Worm (Caenorhabditis elegans) whole organism, L1 larva: ENCODE data around the gene clc-22.

Source experiments
- C04F5.9 ChIP-seq: sonication (generic microtip); optimal IDR thresholded peaks from 2 replicates; lab custom pipeline; 2016; ENCODE audit warnings: missing genetic modification characterization, missing compliant biosample characterization
- F16B12.6 ChIP-seq: fragments of 150-350 bp; optimal IDR thresholded peaks from 2 replicates; lab custom pipeline; 2014; ENCODE audit warnings: missing biosample characterization, missing genetic modification characterization
- blmp-1 ChIP-seq: fragments of 150-350 bp; optimal IDR thresholded peaks from 2 replicates; lab custom pipeline; 2014; ENCODE audit warnings: missing biosample characterization, missing genetic modification characterization
- ceh-8 ChIP-seq: fragments of 200-800 bp; sonication (Bioruptor generic); optimal IDR thresholded peaks from 2 replicates; lab custom pipeline; 2018; ENCODE audit warnings: mild to moderate bottlenecking, missing genetic modification characterization, moderate library complexity, missing compliant biosample characterization
- ceh-82 ChIP-seq, 3 experiments: fragments of 150-350 bp in 1 of 3; sonication (generic microtip) in 2 of 3; optimal IDR thresholded peaks; 2 replicates each; lab custom pipeline; 2014 to 2017; ENCODE audit warnings: missing biosample characterization in 3 of 3, missing genetic modification characterization in 3 of 3
- ceh-90 ChIP-seq: sonication (generic microtip); optimal IDR thresholded peaks from 2 replicates; lab custom pipeline; 2016; ENCODE audit warnings: missing genetic modification characterization, missing compliant biosample characterization
- dpl-1 ChIP-seq, 3 experiments: fragments of 150-350 bp in 2 of 3; sonication (generic microtip) in 1 of 3; optimal IDR thresholded peaks; 2 replicates each; lab custom pipeline; 2014 to 2017; ENCODE audit warnings: missing biosample characterization in 3 of 3, missing genetic modification characterization in 3 of 3, missing genetic modification reagents in 3 of 3
- efl-1 ChIP-seq, 4 experiments: fragments of 150-350 bp; optimal IDR thresholded peaks in 3 of 4; peaks in 1 of 4; 1 replicate in 1 of 4; 2 replicates in 3 of 4; lab custom pipeline; 2014; ENCODE audit warnings: missing biosample characterization in 2 of 4, missing genetic modification characterization in 2 of 4, missing genetic modification reagents in 2 of 4
- egl-13 ChIP-seq: sonication (generic microtip); optimal IDR thresholded peaks from 2 replicates; lab custom pipeline; 2016; ENCODE audit warnings: missing genotype, missing genetic modification reagents, missing genetic modification characterization, missing compliant biosample characterization
- elt-3 ChIP-seq, 6 experiments: fragments of 150-350 bp in 1 of 6; sonication (generic microtip); optimal IDR thresholded peaks; 2 replicates each; lab custom pipeline; 2017 to 2018; ENCODE audit warnings: missing biosample characterization in 6 of 6, missing genetic modification characterization in 6 of 6, inconsistent platforms in 1 of 6
- ets-5 ChIP-seq: fragments of 200-800 bp; sonication (Bioruptor generic); IDR thresholded peaks from 2 replicates; pipeline ENCODE4 v1.3.6; 2022; ENCODE audit warnings: missing genetic modification characterization, missing compliant biosample characterization
- fkh-10 ChIP-seq: sonication (generic microtip); optimal IDR thresholded peaks from 2 replicates; lab custom pipeline; 2017; ENCODE audit warnings: missing biosample characterization, missing genetic modification reagents, missing genetic modification characterization
- fkh-8 ChIP-seq: sonication (generic microtip); optimal IDR thresholded peaks from 2 replicates; lab custom pipeline; 2016; ENCODE audit warnings: mild to moderate bottlenecking, missing genetic modification characterization, missing compliant biosample characterization
- fos-1 ChIP-seq: fragments of 150-350 bp; optimal IDR thresholded peaks from 2 replicates; lab custom pipeline; 2014; ENCODE audit warnings: missing biosample characterization, missing genetic modification characterization
- grh-1 ChIP-seq: fragments of 200-800 bp; sonication (Bioruptor generic); IDR thresholded peaks from 2 replicates; pipeline ENCODE4 v1.3.6; 2022; ENCODE audit warnings: missing genetic modification reagents, missing genetic modification characterization, missing compliant biosample characterization
- hlh-4 ChIP-seq: sonication (generic microtip); optimal IDR thresholded peaks from 2 replicates; lab custom pipeline; 2016; ENCODE audit warnings: mild to moderate bottlenecking, missing genetic modification characterization, missing compliant biosample characterization
- isw-1 ChIP-seq: fragments of 200-800 bp; sonication (Bioruptor generic); IDR thresholded peaks from 2 replicates; pipeline ENCODE4 v1.3.6; 2022; ENCODE audit warnings: missing genetic modification characterization, missing compliant biosample characterization
- lin-13 ChIP-seq: fragments of 150-350 bp; optimal IDR thresholded peaks from 2 replicates; lab custom pipeline; 2014; ENCODE audit warnings: missing biosample characterization, missing genetic modification reagents, missing genetic modification characterization
- lin-14 ChIP-seq: fragments of 200-800 bp; sonication (Bioruptor generic); optimal IDR thresholded peaks from 2 replicates; lab custom pipeline; 2018; ENCODE audit warnings: mild to moderate bottlenecking, missing genetic modification characterization, moderate library complexity, missing compliant biosample characterization
- lin-35 ChIP-seq, 2 experiments: fragments of 150-350 bp; optimal IDR thresholded peaks; 2 replicates each; lab custom pipeline; 2014; ENCODE audit warnings: missing biosample characterization in 2 of 2, missing genetic modification characterization in 2 of 2, missing genetic modification reagents in 2 of 2
- lin-39 ChIP-seq: fragments of 150-350 bp; optimal IDR thresholded peaks from 2 replicates; lab custom pipeline; 2014; ENCODE audit warnings: missing biosample characterization, missing genetic modification reagents, missing genetic modification characterization
- lir-3 ChIP-seq: sonication (generic microtip); optimal IDR thresholded peaks from 2 replicates; lab custom pipeline; 2016; ENCODE audit warnings: mild to moderate bottlenecking, missing genetic modification characterization, moderate library complexity, missing compliant biosample characterization; ENCODE audit not compliant: poor library complexity
- nhr-11 ChIP-seq: fragments of 150-350 bp; optimal IDR thresholded peaks from 2 replicates; lab custom pipeline; 2014; ENCODE audit warnings: missing biosample characterization, missing genetic modification characterization
- nhr-19 ChIP-seq: fragments of 200-800 bp; sonication (Bioruptor generic); conservative IDR thresholded peaks from 2 replicates; pipeline ENCODE4 v1.3.6; 2022; ENCODE audit warnings: missing genetic modification characterization, missing compliant biosample characterization
- nhr-47 ChIP-seq: sonication (generic microtip); optimal IDR thresholded peaks from 2 replicates; lab custom pipeline; 2016; ENCODE audit warnings: mild to moderate bottlenecking, missing genetic modification characterization, moderate library complexity, missing compliant biosample characterization
- nhr-71 ChIP-seq: sonication (generic microtip); optimal IDR thresholded peaks from 2 replicates; lab custom pipeline; 2016; ENCODE audit warnings: mild to moderate bottlenecking, missing genetic modification characterization, moderate library complexity, missing compliant biosample characterization
- nhr-85 ChIP-seq: sonication (generic microtip); peaks from one replicate; lab custom pipeline; 2016; ENCODE audit warnings: missing genetic modification characterization, inconsistent platforms, missing compliant biosample characterization
- pax-3 ChIP-seq: fragments of 200-800 bp; sonication (Bioruptor generic); optimal IDR thresholded peaks from 2 replicates; lab custom pipeline; 2018; ENCODE audit warnings: mild to moderate bottlenecking, missing genetic modification characterization, moderate library complexity, missing compliant biosample characterization
- pqm-1 ChIP-seq: sonication (generic microtip); optimal IDR thresholded peaks from 3 replicates; lab custom pipeline; 2017; ENCODE audit warnings: missing biosample characterization, missing genetic modification characterization
- rnt-1 ChIP-seq: sonication (generic microtip); optimal IDR thresholded peaks from 2 replicates; lab custom pipeline; 2016; ENCODE audit warnings: mild to moderate bottlenecking, missing genetic modification characterization, moderate library complexity, missing compliant biosample characterization
- snpc-4 ChIP-seq: fragments of 150-350 bp; optimal IDR thresholded peaks from 2 replicates; lab custom pipeline; 2014; ENCODE audit warnings: missing biosample characterization, missing genetic modification characterization
- sup-37 ChIP-seq: fragments of 200-800 bp; sonication (Bioruptor generic); optimal IDR thresholded peaks from 2 replicates; lab custom pipeline; 2018; ENCODE audit warnings: mild to moderate bottlenecking, missing genetic modification characterization, missing compliant biosample characterization
- tbx-2 ChIP-seq: sonication (generic microtip); optimal IDR thresholded peaks from 2 replicates; lab custom pipeline; 2016; ENCODE audit warnings: missing genetic modification characterization, missing compliant biosample characterization
- unc-86 ChIP-seq: sonication (generic microtip); optimal IDR thresholded peaks from 2 replicates; lab custom pipeline; 2016; ENCODE audit warnings: missing genetic modification characterization, missing compliant biosample characterization
- ztf-4 ChIP-seq: fragments of 150-350 bp; optimal IDR thresholded peaks from 2 replicates; lab custom pipeline; 2014; ENCODE audit warnings: missing biosample characterization, missing genetic modification characterization

Gene clc-22

ce11 chrII:4011518-4011917 lies 15.6 kb upstream of the clc-22 start (continued):
- TF ChIP-seq ceh-90: no peak

ce11 chrII:4007972-4008371 lies 12.1 kb upstream of the clc-22 start:
- TF ChIP-seq F16B12.6 (no peak), hlh-4 (tag; lab: Kevin White, UChicago) (no peak), dpl-1 (GFP tag; optimal IDR thresholded peaks at IDR 0.05; lab: Kevin White, UChicago) (no peak), lin-35 (GFP tag; optimal IDR thresholded peaks at IDR 0.05; lab: Kevin White, UChicago) (no peak), ztf-4 (tag; lab: Kevin White, UChicago) (no peak), lin-13 (GFP tag; lab: Kevin White, UChicago) (no peak)
- TF ChIP-seq, all 84 proteins: peak for 0

- TF ChIP-seq lin-14 (GFP tag; lab: Kevin White, UChicago): no peak
- TF ChIP-seq snpc-4 (tag; lab: Kevin White, UChicago): no peak
- no peak for TF ChIP-seq nhr-71
- no peak for TF ChIP-seq lin-39
- TF ChIP-seq fkh-10: no peak
- TF ChIP-seq C04F5.9 (tag; lab: Kevin White, UChicago): no peak
- TF ChIP-seq ceh-82 (tag; optimal IDR thresholded peaks at IDR 0.05; lab: Kevin White, UChicago): no peak
- TF ChIP-seq fkh-8 (tag; lab: Kevin White, UChicago): no peak
- TF ChIP-seq pqm-1 (tag; lab: Kevin White, UChicago): no peak
- TF ChIP-seq pax-3 (tag; lab: Kevin White, UChicago): no peak
- TF ChIP-seq efl-1 (optimal IDR thresholded peaks at IDR 0.05; lab: Kevin White, UChicago): no peak
- no peak for TF ChIP-seq efl-1 (GFP tag; optimal IDR thresholded peaks at IDR 0.05 in 1 of 2; lab: Kevin White, UChicago)
- no peak for TF ChIP-seq fos-1
- TF ChIP-seq sup-37 (GFP tag; lab: Kevin White, UChicago): no peak
- no peak for TF ChIP-seq hlh-4 (tag; lab: Kevin White, UChicago)
These were observed 8.7 kb upstream of the clc-22 start, which contains the start of gene ephx-1 for ce11 chrII:4004614-4005013. Gene ephx-1 (plus strand): TSS chrII:4004914.

DNA sequence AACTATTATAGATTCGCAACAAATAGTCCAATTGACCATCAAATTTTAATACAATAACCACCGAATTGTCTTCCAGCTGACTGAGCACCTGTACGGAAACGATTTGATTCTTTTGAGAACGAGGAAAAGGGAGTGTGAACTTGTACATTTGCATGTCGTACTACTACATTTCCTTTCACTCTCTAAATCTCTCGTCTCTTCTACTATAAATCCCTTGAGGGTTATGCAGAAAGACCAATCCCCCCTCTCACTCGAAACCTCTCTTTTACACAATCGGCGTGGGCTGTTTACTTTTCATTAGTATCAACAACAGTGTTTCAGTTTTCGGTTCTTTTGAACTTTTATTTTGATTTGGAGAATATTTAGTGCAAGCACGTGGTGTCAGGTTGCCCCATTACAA lies 6.3 kb upstream of the clc-22 start:
- TF ChIP-seq lin-14 (GFP tag; lab: Kevin White, UChicago): peak; percentile 29
- TF ChIP-seq efl-1 (optimal IDR thresholded peaks at IDR 0.05; lab: Kevin White, UChicago): no peak
- TF ChIP-seq efl-1 (GFP tag; optimal IDR thresholded peaks at IDR 0.05 in 1 of 2; lab: Kevin White, UChicago): peak in 1 of 2 experiments; percentile 76
- TF ChIP-seq lir-3: no peak

DNA sequence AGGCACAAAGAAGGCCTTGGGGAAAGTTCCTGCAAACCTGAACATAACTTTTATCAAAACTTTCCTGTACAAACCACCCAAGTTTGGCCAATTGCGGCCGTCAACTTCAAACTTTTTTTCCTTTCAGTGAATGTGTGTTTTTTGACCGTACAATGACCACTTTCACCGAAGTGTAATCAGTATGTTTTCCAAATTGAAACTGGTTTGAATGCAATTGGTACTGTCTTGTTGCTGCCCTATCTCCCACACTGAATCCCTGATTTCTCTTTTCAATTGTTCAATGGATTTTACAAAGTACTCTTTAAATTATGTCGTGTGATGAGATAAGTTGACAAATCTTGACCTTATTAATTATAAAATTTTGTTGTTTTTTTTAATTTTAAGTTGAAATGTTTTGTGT lies 4.6 kb upstream of the clc-22 start:
- no peak for TF ChIP-seq unc-86 (tag; lab: Kevin White, UChicago)
- TF ChIP-seq grh-1: 0 out of 2 replicates have a peak, but pooled peaks have one; percentile 28
- TF ChIP-seq tbx-2: no peak
- no peak for TF ChIP-seq rnt-1 (tag; lab: Kevin White, UChicago)
- peak; percentile 61 for TF ChIP-seq nhr-85 (tag; lab: Kevin White, UChicago)
- TF ChIP-seq ceh-8 (GFP tag; lab: Kevin White, UChicago): no peak
- peak; percentile 79 for TF ChIP-seq blmp-1 (tag; lab: Kevin White, UChicago)
- TF ChIP-seq elt-3 (tag; optimal IDR thresholded peaks at IDR 0.05; lab: Kevin White, UChicago): peak in 1 of 6 experiments; percentile 59

- TF ChIP-seq ceh-90 (no peak), nhr-47 (tag; lab: Kevin White, UChicago) (no peak), egl-13 (no peak), nhr-11 (tag; lab: Kevin White, UChicago) (no peak), ets-5 (GFP tag; lab: Robert Waterston, UW) (no peak), isw-1 (no peak), lin-14 (GFP tag; lab: Kevin White, UChicago) (peak; percentile 9), nhr-19 (GFP tag; lab: Robert Waterston, UW) (no peak), nhr-71 (no peak)
- TF ChIP-seq, all 84 proteins: peak for 1
These were observed 3.7 kb upstream of the clc-22 start for ce11 chrII:3999537-3999936.
